Fruit fly (Drosophila melanogaster): ENCODE data around the gene CG3436.
A peak's percentile ranks its signal among the peaks of the same experiment; 100 is the strongest.

dm6 chr2L:138063-138462, 17.8 kb upstream of the CG3436 start:
- TF ChIP-seq Gug (GFP tag; IDR thresholded peaks at IDR 0.05) (no peak), Ssrp (tag; optimal IDR thresholded peaks at IDR 0.05) (no peak), CG16779 (GFP tag; IDR thresholded peaks at IDR 0.05) (no peak), Kr (GFP tag; optimal IDR thresholded peaks at IDR 0.05) (no peak), CG10654 (GFP tag; optimal IDR thresholded peaks at IDR 0.05) (no peak), wek (GFP tag; optimal IDR thresholded peaks at IDR 0.05) (no peak), Asciz (GFP tag; optimal IDR thresholded peaks at IDR 0.05) (no peak), sd (tag; optimal IDR thresholded peaks at IDR 0.05) (no peak), CG2199 (GFP tag; IDR thresholded peaks at IDR 0.05) (0 out of 3 replicates have a peak, but pooled peaks have one; percentile 34), pan (optimal IDR thresholded peaks at IDR 0.05) (no peak), pan (GFP tag; optimal IDR thresholded peaks at IDR 0.05 in 1 of 2, IDR thresholded peaks at IDR 0.05 in 1 of 2) (no peak), CG3995 (GFP tag; optimal IDR thresholded peaks at IDR 0.05) (no peak), CG7357 (GFP tag; IDR thresholded peaks at IDR 0.05) (no peak), pita (GFP tag; optimal IDR thresholded peaks at IDR 0.05) (no peak)

Data from whole organism, embryonic.